Fruit fly (Drosophila melanogaster) whole organism: ENCODE results near the gene CG31898.

Source experiments
- pan ChIP-seq: fragments of >200 bp; optimal IDR thresholded peaks from 2 replicates; lab custom pipeline; 2017
- usp ChIP-seq: fragments of >200 bp; optimal IDR thresholded peaks from 2 replicates; lab custom pipeline; 2017; ENCODE audit warnings: missing biosample characterization, missing genetic modification characterization, mixed read lengths

DNA sequence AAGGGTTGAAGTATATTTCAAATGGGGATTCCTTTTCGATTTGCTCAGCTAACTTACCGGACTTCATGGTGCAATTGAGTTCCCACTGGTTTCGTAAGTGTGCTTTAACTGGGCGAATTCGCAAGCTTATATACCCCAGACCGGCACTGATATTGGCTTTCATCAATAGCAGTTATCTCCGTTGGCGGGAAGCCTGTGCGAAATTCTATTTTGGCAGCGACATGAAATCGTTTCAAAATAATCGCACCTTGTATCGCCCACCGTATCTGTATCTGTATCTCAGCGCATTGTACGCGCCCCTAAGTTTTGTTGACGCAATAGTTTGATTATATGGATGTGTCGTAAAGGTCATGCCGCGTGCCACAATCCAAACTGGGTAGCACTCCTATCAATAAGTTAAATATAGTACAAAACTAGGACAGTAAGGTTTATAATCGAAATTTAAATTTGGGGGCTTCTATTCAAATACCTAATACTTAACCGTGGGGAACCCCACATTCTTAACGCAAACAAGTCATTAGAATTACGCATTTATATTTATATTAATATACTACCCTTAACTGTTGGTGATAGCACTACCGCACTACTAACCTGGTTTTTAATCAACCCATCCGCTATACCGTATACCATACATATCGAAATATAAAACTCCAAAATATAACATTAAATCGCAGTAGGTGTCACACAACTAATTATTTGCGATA is 4.1 kb upstream of the CG31898 start, which contains the start of the genes Peritrophin-15a and CG13385:
- no peak for TF ChIP-seq pan (lab: Kevin White, UChicago)
- TF ChIP-seq usp, result no peak
